Worm (Caenorhabditis elegans): ENCODE results near the gene srt-5.

ce11 chrV:3112198-3112597, 31.5 kb upstream of the srt-5 start:
- no peak for TF ChIP-seq flt-1 (GFP tag; IDR thresholded peaks at IDR 0.05)
- TF ChIP-seq ztf-29 (GFP tag; IDR thresholded peaks at IDR 0.05): no peak
- no peak for TF ChIP-seq ztf-23 (GFP tag; IDR thresholded peaks at IDR 0.05)
- no peak for TF ChIP-seq ref-1 (GFP tag; conservative IDR thresholded peaks at IDR 0.05)
- TF ChIP-seq cog-1 (tag; optimal IDR thresholded peaks at IDR 0.05): no peak
- no peak for TF ChIP-seq tab-1 (GFP tag; IDR thresholded peaks at IDR 0.05)
